Worm (Caenorhabditis elegans): Measurements from ENCODE around the gene C17G10.7.

- TF ChIP-seq him-1 (tag; optimal IDR thresholded peaks at IDR 0.05) (no peak), W03F9.2 (tag; optimal IDR thresholded peaks at IDR 0.05) (no peak), dao-5 (tag; optimal IDR thresholded peaks at IDR 0.05) (no peak)
These were observed 40.6 kb upstream of the C17G10.7 start, which contains the start of gene ddl-1 for ce11 chrII:5648272-5648671.

Data from whole organism, L4/young adult.